Worm (Caenorhabditis elegans): ENCODE measurements around the gene K07C11.7.

Gene K07C11.7

DNA sequence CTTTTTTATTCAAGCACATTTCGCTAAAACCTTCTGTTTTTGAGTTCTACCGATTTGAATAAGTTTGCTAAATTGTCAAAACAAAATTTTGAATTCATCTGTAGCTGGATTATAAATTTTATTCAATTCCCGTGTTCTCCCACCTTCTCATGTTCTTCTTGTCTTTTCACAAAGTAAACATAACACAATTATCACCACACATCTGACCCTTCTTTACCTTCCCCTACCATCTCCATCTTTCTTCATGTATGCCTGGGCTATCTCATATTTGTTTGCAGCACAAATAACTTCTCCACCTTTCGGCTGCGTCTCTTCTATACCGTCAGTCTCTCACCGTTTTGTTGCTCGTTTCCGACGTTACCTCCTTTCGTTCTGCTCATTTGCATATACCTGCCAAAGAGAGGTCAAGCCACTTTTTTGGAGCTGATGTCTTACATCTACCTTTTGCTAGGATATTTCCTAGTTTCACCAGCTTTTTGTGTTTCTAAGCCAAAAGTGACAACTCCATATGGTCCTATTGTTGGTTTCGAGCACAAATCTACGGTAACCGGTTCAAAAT, 10.6 kb downstream of the K07C11.7 start, which contains the start of gene cest-17:
TSS of gene cest-17 (plus strand) at position 248 of the 559 bp plus-strand sequence.
- no peak for TF ChIP-seq dao-5 (tag; optimal IDR thresholded peaks at IDR 0.05)
- no peak for TF ChIP-seq him-1 (tag; optimal IDR thresholded peaks at IDR 0.05)

DNA sequence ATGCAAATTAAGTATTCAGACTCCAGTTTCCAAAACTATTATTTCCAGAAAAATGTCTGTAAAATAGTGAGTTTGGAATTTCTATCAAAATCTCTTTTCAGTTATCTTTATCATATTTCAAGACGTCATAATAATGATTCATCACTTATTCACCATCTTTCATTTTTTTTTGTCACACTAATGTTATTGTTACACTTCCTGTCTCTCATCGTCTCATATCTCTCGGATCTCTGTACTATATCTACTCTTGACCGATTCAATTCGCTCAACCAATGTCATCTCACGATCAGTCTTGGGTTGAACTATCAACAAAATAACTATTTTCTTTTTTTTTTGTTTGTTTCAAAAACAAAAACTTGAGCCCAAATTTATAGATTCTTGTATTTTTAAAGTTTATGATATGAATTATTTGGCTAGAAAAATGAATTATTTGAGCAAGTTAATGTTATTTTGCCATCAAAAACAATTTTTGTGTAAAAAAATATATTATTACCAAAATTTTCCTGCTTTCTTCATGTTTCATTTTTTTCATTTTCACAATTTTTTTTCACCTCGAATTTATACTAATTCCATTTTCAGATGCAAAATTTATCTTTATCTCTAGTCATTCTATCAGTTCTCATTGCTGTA, 12.4 kb downstream of the K07C11.7 start, which contains the start of gene cri-2:
TSS of gene cri-2 (plus strand) at position 580 of the 630 bp plus-strand sequence.
- no peak for TF ChIP-seq him-1 (tag; optimal IDR thresholded peaks at IDR 0.05)
- no peak for TF ChIP-seq dao-5 (tag; optimal IDR thresholded peaks at IDR 0.05)
- no peak for TF ChIP-seq W03F9.2 (tag; optimal IDR thresholded peaks at IDR 0.05)

DNA sequence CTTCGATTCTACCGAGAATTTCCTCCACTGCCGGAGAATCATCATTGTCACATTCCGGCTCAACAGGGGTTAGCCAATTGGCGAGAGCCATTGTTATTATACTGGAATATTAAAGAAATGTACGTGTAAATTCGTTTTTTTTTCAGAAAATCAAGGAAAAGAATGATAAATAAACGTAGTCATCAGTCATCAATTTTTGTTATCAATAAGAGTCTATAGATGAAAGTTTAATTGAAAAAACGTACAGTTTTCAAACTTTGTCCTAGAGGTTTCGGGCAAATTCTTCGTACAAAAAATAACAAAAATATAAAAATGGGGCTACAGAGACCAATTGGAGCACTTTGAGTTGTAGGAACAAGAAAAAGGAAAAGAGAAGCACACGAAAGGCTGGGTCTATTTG, 14.8 kb downstream of the K07C11.7 start, which contains the start of gene F20D6.11:
TSS of gene F20D6.11 (minus strand) at position 101 of the 400 bp plus-strand sequence.
- TF ChIP-seq dao-5 (tag; optimal IDR thresholded peaks at IDR 0.05) (no peak), W03F9.2 (tag; optimal IDR thresholded peaks at IDR 0.05) (no peak), him-1 (tag; optimal IDR thresholded peaks at IDR 0.05) (no peak)

DNA sequence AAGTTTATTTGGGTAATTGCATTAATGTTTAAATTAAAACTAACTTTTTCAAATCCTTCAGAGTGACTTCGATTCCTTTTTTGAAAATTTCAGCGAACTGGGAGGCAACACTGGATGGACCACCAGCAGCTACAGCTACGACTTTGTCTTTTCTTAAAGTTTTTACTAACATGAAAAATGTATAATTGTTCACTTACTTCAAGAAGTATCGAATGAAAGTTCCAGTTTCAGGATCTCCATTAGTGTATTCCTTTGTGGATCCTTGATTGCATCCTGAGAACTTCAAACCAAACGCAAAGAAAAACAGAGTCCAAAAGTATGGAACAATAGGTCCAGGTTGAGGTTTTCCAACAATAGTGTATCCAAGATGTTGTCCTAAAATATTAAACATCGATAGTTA, 16.8 kb downstream of the K07C11.7 start:
- TF ChIP-seq W03F9.2 (tag; optimal IDR thresholded peaks at IDR 0.05) (no peak), him-1 (tag; optimal IDR thresholded peaks at IDR 0.05) (no peak), dao-5 (tag; optimal IDR thresholded peaks at IDR 0.05) (no peak)

DNA sequence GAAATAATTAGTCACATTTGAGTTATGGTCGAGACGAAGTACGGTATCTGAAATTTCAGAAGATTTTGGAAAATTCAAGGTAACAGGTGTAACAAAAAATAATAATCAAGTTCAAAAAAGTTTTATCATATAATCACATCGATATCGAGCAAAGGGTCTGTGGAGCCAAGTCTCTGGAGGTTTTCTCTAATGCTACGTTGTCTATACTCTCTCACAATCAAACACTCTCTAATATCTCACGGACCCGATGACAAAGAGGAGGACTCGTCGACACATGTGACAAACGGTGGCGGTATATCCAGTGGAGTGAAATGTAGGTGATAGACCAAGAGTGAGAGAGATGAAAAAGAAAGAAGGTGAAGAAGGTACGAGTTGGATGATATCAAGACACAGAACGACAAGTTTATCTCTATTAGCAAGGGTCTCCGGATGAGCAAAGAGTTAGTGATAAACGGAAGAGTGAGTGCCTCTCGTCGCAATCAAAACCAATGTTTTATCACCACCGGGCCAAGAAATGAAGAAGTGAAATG, 17.8 kb downstream of the K07C11.7 start, which contains the start of gene F20D6.10:
TSS of gene F20D6.10 (minus strand) at position 51 of the 530 bp plus-strand sequence.
- no peak for TF ChIP-seq dao-5 (tag; optimal IDR thresholded peaks at IDR 0.05)
- no peak for TF ChIP-seq W03F9.2 (tag; optimal IDR thresholded peaks at IDR 0.05)
- TF ChIP-seq him-1 (tag; optimal IDR thresholded peaks at IDR 0.05): no peak

DNA sequence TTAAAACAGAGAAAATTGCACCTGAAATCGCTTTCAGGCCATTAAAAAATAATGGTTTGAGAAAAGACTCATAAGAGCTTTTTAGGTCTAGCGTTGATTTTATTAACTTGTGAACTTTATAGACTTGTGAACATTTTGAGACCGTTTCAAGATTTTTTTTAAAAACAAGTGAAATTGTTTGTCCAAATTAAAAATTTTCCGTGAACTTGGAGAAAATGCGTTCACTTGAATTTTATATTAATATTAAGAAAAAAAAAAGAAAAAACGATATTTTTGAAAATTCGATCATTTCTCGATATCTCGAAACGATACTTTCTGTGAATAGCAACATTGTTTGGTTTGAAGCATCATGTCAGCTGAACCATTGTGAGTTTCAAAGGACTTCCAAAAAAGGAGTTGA, 23.3 kb downstream of the K07C11.7 start, which contains the start of gene F20D6.1:
TSS of gene F20D6.1 (plus strand) at position 301 of the 400 bp plus-strand sequence.
- no peak for TF ChIP-seq him-1 (tag; optimal IDR thresholded peaks at IDR 0.05)
- no peak for TF ChIP-seq dao-5 (tag; optimal IDR thresholded peaks at IDR 0.05)
- no peak for TF ChIP-seq W03F9.2 (tag; optimal IDR thresholded peaks at IDR 0.05)

DNA sequence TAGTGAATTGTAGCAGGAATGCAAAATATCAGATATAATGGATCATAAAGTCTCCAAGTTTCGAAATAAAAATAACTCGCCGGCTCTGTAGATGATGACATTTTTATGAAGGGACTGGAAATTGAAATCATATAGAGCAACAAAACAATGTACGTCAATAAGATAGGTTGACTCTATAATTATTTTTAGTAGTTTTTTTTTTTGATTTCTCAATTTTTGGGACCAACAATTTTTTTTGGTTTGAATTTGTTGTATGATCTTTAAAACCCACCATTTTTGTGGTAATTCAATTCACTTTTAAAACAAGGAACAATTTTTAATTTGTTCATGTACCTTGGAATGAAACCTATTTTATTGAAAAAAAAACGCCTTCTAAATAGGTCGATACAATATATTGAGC, 23.8 kb downstream of the K07C11.7 start, which contains the start of gene F20D6.12:
TSS of gene F20D6.12 (minus strand) at position 101 of the 400 bp plus-strand sequence.
- TF ChIP-seq dao-5 (tag; optimal IDR thresholded peaks at IDR 0.05): no peak
- no peak for TF ChIP-seq W03F9.2 (tag; optimal IDR thresholded peaks at IDR 0.05)
- no peak for TF ChIP-seq him-1 (tag; optimal IDR thresholded peaks at IDR 0.05)

DNA sequence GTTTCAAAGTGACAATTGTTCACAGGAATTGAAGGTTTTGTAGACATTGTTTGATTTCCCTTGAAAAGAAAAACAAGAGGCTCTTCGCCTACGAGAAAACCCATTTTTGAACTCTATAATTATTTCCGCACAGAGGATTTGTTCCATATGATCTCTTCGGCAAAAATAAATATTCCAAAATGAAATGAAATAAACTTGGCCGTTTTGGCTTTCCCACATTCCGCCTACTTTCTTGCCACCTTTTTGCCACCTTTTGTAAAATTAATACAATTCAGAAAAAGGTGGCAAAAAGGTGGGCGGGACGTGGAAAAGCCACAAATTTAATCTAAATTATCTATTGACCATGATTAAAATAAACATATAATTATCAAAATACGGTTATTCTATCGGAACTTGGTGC, 25.3 kb downstream of the K07C11.7 start, which contains the start of gene F20D6.15:
TSS of gene F20D6.15 (minus strand) at position 47 of the 400 bp plus-strand sequence.
- no peak for TF ChIP-seq dao-5 (tag; optimal IDR thresholded peaks at IDR 0.05)
- no peak for TF ChIP-seq him-1 (tag; optimal IDR thresholded peaks at IDR 0.05)

DNA sequence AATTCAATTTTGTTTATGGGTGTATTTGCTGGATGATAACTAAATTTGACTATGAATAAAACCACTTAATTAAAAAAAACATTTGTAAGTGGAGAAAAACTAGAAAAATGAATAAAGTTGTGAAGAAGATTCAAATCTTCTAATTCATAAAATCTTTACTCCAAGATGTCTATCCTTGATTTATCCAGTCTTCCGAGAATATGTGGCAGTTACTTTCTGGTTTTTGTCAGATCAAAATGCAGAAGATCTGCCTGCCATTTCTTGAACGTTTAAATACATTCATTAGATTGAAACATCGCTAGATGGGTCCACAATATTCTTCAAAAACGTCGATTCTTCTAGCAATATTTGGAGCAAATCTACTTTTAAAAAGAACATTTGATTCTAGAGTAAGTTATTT, 28.0 kb downstream of the K07C11.7 start, which contains the start of gene F20D6.2:
TSS of gene F20D6.2 (plus strand) at position 301 of the 400 bp plus-strand sequence.
- TF ChIP-seq W03F9.2 (tag; optimal IDR thresholded peaks at IDR 0.05) (no peak), dao-5 (tag; optimal IDR thresholded peaks at IDR 0.05) (no peak), him-1 (tag; optimal IDR thresholded peaks at IDR 0.05) (no peak)

DNA sequence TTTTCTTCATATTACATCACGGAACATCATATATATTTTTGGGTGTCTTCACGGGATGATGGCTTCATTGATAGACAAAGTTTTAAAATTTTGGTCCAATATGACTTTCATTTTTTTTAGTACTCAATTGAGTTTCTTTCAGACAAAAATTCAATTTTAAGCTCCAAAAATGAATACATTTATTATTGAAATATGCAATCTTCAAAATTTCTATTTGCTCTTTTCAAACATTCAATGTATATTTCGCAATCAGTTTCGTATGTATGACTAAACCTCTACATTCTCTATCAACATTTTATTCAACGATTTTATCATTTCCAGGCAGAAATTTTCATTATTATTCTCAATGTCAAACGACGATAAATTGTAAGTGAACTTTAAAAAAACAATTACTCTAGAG, 30.4 kb downstream of the K07C11.7 start, which contains the start of gene srp-8:
TSS of gene srp-8 (plus strand) at position 301 of the 400 bp plus-strand sequence.
- no peak for TF ChIP-seq dao-5 (tag; optimal IDR thresholded peaks at IDR 0.05)
- no peak for TF ChIP-seq W03F9.2 (tag; optimal IDR thresholded peaks at IDR 0.05)
- no peak for TF ChIP-seq him-1 (tag; optimal IDR thresholded peaks at IDR 0.05)

DNA sequence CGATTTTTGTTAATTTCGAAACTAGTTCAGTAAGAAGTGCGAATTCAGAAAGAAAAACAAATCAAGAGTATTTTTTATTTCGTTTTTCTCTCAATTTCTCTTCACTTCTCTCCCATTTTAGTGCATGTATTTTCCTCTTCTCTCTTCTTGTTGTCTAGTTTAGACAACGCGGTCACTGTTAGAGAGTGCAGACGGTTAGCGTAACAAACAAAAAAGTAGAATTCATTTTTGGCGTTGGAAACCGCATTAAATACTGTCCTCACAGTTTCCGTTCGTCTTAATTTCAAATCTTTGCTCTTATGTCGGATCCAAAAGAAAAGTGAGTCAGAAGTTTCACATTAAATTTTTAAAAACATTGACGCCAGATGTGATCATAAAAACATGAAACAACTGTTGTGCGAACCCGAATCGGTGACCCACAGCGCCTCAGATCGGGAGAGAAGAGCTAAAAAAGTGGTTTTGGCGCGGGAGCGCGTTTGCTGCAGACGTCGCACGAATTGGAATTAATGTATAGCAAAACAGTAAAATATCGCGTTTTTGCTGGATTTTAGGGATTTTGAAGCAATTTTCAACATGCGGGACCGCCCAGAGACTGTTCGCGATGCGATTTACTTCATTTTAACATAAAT, 34.7 kb downstream of the K07C11.7 start, which contains the start of gene srp-7:
TSS of gene srp-7 (plus strand) at position 213 of the 629 bp plus-strand sequence.
- no peak for TF ChIP-seq him-1 (tag; optimal IDR thresholded peaks at IDR 0.05)
- TF ChIP-seq dao-5 (tag; optimal IDR thresholded peaks at IDR 0.05): no peak
- no peak for TF ChIP-seq W03F9.2 (tag; optimal IDR thresholded peaks at IDR 0.05)

DNA sequence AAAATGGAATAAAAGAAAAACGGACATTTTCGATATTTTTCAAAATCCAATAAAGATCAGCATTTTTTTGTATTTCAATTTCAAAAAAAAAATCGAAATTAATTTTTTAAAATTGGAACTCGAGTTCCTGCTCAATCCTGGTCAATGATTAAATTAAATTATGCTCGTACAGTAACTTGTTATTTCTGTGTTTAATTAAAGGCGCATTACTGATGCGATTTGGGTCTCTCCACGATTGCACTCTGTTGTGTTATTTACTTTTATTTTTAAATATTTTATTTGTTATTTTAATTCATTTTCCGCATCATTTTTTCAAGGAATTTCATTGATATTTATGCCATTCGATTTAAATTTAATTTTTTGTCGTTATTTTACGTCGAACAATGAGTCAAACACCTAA, 35.5 kb downstream of the K07C11.7 start:
- TF ChIP-seq dao-5 (tag; optimal IDR thresholded peaks at IDR 0.05): no peak
- TF ChIP-seq W03F9.2 (tag; optimal IDR thresholded peaks at IDR 0.05): no peak
- TF ChIP-seq him-1 (tag; optimal IDR thresholded peaks at IDR 0.05): no peak

DNA sequence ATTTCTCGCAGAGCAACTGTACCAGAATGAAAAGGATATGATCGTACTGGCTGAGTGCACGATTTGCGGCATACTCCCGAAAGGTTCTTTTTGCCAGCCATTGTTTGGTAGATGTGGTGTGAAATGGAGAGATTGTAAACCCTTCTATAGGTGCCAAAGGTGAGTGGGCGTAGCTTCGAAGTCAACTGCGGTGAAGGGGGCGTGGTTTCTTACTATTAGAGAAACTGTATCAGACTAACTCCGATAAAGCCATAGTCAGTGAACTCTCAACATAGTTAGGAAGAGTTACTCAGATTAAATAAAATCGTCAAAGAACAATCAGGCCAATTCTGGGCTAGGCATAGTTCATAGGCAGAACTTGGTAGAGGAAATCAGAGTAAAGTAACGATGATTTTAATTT, 36.4 kb downstream of the K07C11.7 start, which contains the start of gene F20D6.9:
TSS of gene F20D6.9 (minus strand) at position 101 of the 400 bp plus-strand sequence.
- TF ChIP-seq W03F9.2 (tag; optimal IDR thresholded peaks at IDR 0.05) (no peak), him-1 (tag; optimal IDR thresholded peaks at IDR 0.05) (no peak)
